Worm (Caenorhabditis elegans) whole organism, L4 larva: Measurements from ENCODE around the gene T24E12.12.

ENCODE experiments used
- aly-2 ChIP-seq: sonication (generic microtip); optimal IDR thresholded peaks from 2 replicates; lab custom pipeline; 2018; ENCODE audit warnings: missing biosample characterization, missing genetic modification characterization
- ama-1 ChIP-seq: fragments of 150-350 bp; optimal IDR thresholded peaks from 2 replicates; lab custom pipeline; 2014; ENCODE audit warnings: inconsistent platforms, mixed read lengths
- daf-12 ChIP-seq: fragments of 150-350 bp; optimal IDR thresholded peaks from 2 replicates; lab custom pipeline; 2014; ENCODE audit warnings: missing biosample characterization, missing genetic modification reagents, missing genetic modification characterization
- daf-19 ChIP-seq: fragments of 200-800 bp; sonication (Bioruptor generic); conservative IDR thresholded peaks from 2 replicates; pipeline ENCODE4 v1.3.6; 2022; ENCODE audit warnings: missing genetic modification characterization, missing compliant biosample characterization
- egl-27 ChIP-seq: sonication (generic microtip); optimal IDR thresholded peaks from 3 replicates; lab custom pipeline; 2017; ENCODE audit warnings: missing biosample characterization, missing genetic modification reagents, missing genetic modification characterization
- fkh-10 ChIP-seq: fragments of 150-350 bp; optimal IDR thresholded peaks from 2 replicates; lab custom pipeline; 2014; ENCODE audit warnings: missing biosample characterization, missing genetic modification reagents, missing genetic modification characterization
- lin-13 ChIP-seq: fragments of 150-350 bp; optimal IDR thresholded peaks from 2 replicates; lab custom pipeline; 2014; ENCODE audit warnings: missing biosample characterization, missing genetic modification reagents, missing genetic modification characterization
- nhr-76 ChIP-seq: fragments of 150-350 bp; optimal IDR thresholded peaks from 2 replicates; lab custom pipeline; 2014; ENCODE audit warnings: missing biosample characterization, missing genetic modification characterization

DNA sequence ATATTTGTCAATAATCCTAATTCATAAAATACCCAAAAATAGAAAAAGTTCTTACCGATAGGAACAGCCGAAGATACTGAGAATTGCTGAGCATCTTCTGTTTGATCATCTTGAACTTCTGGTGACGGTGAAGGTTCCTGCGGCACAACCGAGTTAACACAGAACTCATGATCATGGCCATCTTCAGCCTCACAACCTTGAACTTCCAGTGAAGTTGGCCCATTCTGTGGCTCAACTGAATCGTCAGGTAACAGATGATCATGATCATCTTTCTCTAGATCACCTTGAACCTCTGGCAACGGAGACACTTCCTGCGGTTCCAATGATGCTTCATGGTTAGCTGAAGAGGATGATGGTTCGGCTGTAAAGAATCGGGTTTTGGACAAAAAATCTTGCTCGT is 12.6 kb downstream of the T24E12.12 start:
- no peak for TF ChIP-seq lin-13 (GFP tag; lab: Kevin White, UChicago)
- no peak for TF ChIP-seq aly-2
- TF ChIP-seq fkh-10: no peak
- TF ChIP-seq daf-19 (GFP tag; lab: Robert Waterston, UW): no peak
- no peak for TF ChIP-seq egl-27
- TF ChIP-seq nhr-76 (tag; lab: Kevin White, UChicago): no peak
- TF ChIP-seq daf-12: no peak
- no peak for TF ChIP-seq ama-1 (lab: Kevin White, UChicago)
